Worm (Caenorhabditis elegans) whole organism, young adult: ENCODE data around the gene Y49F6B.2.

ENCODE experiments used
- B0336.3 ChIP-seq: fragments of 200-800 bp; sonication (Bioruptor generic); IDR thresholded peaks from 2 replicates; pipeline ENCODE4 v1.3.6; 2022; ENCODE audit warnings: missing genetic modification characterization, missing compliant biosample characterization
- dpff-1 ChIP-seq: sonication (generic microtip); optimal IDR thresholded peaks from 2 replicates; lab custom pipeline; 2017; ENCODE audit warnings: mild to moderate bottlenecking, missing genetic modification characterization, missing compliant biosample characterization
- efl-1 ChIP-seq: fragments of 150-350 bp; optimal IDR thresholded peaks from 2 replicates; lab custom pipeline; 2014; ENCODE audit warnings: missing biosample characterization, missing genetic modification reagents, missing genetic modification characterization
- nhr-80 ChIP-seq: sonication (generic microtip); optimal IDR thresholded peaks from 2 replicates; lab custom pipeline; 2016; ENCODE audit warnings: missing genetic modification characterization, missing compliant biosample characterization

Gene Y49F6B.2

DNA sequence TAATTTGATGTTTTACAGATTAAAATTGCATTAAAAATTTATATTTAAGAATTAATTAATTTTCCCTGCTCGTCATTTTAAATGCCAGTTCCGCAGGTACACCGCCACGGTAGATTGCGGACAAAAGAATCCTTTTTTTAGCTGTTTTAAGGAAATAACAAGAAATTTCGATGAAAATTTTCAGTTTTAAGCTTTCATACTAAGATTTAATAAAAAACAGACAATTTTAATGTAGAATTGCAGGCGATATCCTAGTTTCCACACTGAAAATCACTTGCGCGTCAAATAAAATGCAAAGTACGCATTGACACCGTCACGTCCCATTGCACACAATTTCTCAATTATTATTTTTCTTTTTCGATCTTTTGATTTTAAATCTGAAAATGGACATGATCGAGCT is 50.7 kb downstream of the Y49F6B.2 start, which contains the start of gene dnc-3 (continued):
- TF ChIP-seq dpff-1: no peak
- no peak for TF ChIP-seq nhr-80 (tag; lab: Kevin White, UChicago)
- peak; percentile 64; the same call in 1 of the 2 replicates for TF ChIP-seq B0336.3
- TF ChIP-seq efl-1 (GFP tag; lab: Kevin White, UChicago): peak; percentile 24
